Worm (Caenorhabditis elegans): ENCODE measurements around the gene gly-14.

DNA sequence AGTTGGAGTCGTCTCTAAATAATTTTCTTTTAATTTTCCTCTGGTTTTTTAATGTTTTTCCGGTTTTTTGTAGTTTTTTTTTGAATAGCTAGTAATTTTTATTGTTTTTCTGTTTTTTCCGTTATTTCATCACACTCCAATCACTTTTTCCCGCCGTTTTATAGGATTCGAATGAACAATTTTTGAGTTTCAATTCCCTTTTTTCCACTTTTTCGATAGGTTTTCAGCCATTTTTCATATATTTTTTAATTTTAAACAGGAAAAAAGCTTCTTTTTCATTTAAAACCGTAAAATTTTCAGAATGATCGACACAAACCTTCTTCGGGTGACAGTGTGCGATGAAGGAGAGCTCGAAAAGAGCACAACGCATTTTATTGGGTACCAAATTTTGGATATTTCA, 31.6 kb downstream of the gly-14 start, which contains the start of gene pph-6:
- no peak for TF ChIP-seq unc-55 (GFP tag; optimal IDR thresholded peaks at IDR 0.05)
- TF ChIP-seq ZK546.5 (tag; optimal IDR thresholded peaks at IDR 0.05): no peak
- TF ChIP-seq nhr-12 (tag; optimal IDR thresholded peaks at IDR 0.05): no peak
- no peak for TF ChIP-seq ztf-11 (tag; optimal IDR thresholded peaks at IDR 0.05)
- TF ChIP-seq aly-2 (tag; optimal IDR thresholded peaks at IDR 0.05): no peak
- TF ChIP-seq Y55F3AM.14 (GFP tag; optimal IDR thresholded peaks at IDR 0.05): no peak
- TF ChIP-seq egl-27 (tag; optimal IDR thresholded peaks at IDR 0.05): no peak
- no peak for TF ChIP-seq ama-1 (optimal IDR thresholded peaks at IDR 0.05)
- TF ChIP-seq blmp-1 (tag; optimal IDR thresholded peaks at IDR 0.05; ENCODE audit: insufficient read depth): no peak
